Fruit fly (Drosophila melanogaster): ENCODE data around the gene CG12730.

The CG12730 gene

DNA sequence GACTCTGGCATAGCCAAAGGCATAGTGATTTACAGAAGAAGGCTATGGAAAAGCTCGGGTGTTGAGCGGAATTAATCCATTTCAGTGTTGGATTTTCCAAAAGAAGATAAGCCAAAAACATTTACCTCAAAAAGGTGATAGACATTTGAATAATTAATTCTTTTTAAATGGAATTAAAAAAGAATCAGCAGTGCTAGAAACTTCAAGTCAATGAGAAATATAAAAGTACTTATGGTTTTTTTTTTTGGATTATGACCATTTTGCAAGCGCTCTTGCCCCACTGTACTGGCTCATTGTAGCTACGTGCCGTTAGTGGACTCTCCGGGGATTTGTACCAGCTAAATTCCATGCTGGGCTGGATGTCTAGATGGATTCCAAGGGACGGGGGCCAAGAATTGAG is 30.5 kb upstream of the CG12730 start (continued):
- TF ChIP-seq CG7556 (GFP tag; optimal IDR thresholded peaks at IDR 0.05) (peak; percentile 11), CG4282 (GFP tag; optimal IDR thresholded peaks at IDR 0.05) (no peak), CG18599 (GFP tag; optimal IDR thresholded peaks at IDR 0.05) (peak; percentile 35), CG10565 (GFP tag; optimal IDR thresholded peaks at IDR 0.05) (no peak), CG11504 (tag; optimal IDR thresholded peaks at IDR 0.05) (peak; percentile 31), tx (GFP tag; optimal IDR thresholded peaks at IDR 0.05) (no peak), row (GFP tag; IDR thresholded peaks at IDR 0.05) (peak; percentile 36; the same call in 1 of the 3 replicates), Ada2b (GFP tag; IDR thresholded peaks at IDR 0.05) (0 out of 2 replicates have a peak, but pooled peaks have one; percentile 4), CG17328 (GFP tag; IDR thresholded peaks at IDR 0.05) (no peak), gem (tag; optimal IDR thresholded peaks at IDR 0.05) (peak; percentile 24), dpn (GFP tag; optimal IDR thresholded peaks at IDR 0.05) (no peak), CG18262 (tag; optimal IDR thresholded peaks at IDR 0.05) (no peak), Doc3 (GFP tag; IDR thresholded peaks at IDR 0.05; ENCODE audit: partially characterized antibody) (no peak), tap (tag; optimal IDR thresholded peaks at IDR 0.05) (no peak), CG17829 (tag; optimal IDR thresholded peaks at IDR 0.05) (no peak), CG11696 (GFP tag; IDR thresholded peaks at IDR 0.05) (no peak), fd3F (GFP tag; optimal IDR thresholded peaks at IDR 0.05) (no peak), caup (GFP tag; optimal IDR thresholded peaks at IDR 0.05; ENCODE audit: severe bottlenecking) (no peak), CG8765 (GFP tag; IDR thresholded peaks at IDR 0.05) (no peak), Dbx (GFP tag; IDR thresholded peaks at IDR 0.05) (no peak), dysf (GFP tag; IDR thresholded peaks at IDR 0.05) (peak; percentile 53; the same call in 2 of the 3 replicates), CG7786 (GFP tag; optimal IDR thresholded peaks at IDR 0.05) (no peak), ken (GFP tag; IDR thresholded peaks at IDR 0.05) (0 out of 3 replicates have a peak, but pooled peaks have one; percentile 10), CG7271 (tag; optimal IDR thresholded peaks at IDR 0.05) (no peak), CG13287 (GFP tag; IDR thresholded peaks at IDR 0.05; ENCODE audit: partially characterized antibody) (no peak), Oli (tag; optimal IDR thresholded peaks at IDR 0.05) (no peak), CG7839 (tag; optimal IDR thresholded peaks at IDR 0.05) (peak; percentile 36), D19B (GFP tag; optimal IDR thresholded peaks at IDR 0.05) (no peak), Hr51 (GFP tag; optimal IDR thresholded peaks at IDR 0.05) (peak in 1 of 2 experiments; percentile 20), Sry-δ (GFP tag; optimal IDR thresholded peaks at IDR 0.05) (no peak), CG5245 (GFP tag; optimal IDR thresholded peaks at IDR 0.05) (no peak), CG2120 (GFP tag; optimal IDR thresholded peaks at IDR 0.05) (peak; percentile 15), CrebB (tag; optimal IDR thresholded peaks at IDR 0.05) (no peak)

DNA sequence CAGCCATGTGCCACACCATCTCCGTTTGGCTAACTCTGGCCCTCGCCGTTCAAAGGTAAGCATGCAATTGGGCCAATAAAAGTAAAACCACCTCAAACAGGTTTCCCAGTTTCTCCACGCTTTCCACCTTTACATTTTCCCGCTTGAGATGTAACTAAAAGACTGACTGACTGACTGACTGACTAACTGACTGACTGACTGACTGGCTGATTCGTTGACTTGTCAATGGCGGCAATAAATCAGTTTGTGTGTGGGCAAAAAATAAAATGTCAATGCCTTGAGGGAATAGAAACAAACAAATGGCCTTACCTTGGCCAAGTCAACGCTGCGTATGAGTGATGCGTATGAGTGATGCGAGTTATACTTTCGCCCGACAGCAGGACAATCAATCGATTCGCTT is 29.0 kb upstream of the CG12730 start:
- TF ChIP-seq CG8281 (tag; optimal IDR thresholded peaks at IDR 0.05) (peak; percentile 91), tio (GFP tag; optimal IDR thresholded peaks at IDR 0.05) (no peak)

DNA sequence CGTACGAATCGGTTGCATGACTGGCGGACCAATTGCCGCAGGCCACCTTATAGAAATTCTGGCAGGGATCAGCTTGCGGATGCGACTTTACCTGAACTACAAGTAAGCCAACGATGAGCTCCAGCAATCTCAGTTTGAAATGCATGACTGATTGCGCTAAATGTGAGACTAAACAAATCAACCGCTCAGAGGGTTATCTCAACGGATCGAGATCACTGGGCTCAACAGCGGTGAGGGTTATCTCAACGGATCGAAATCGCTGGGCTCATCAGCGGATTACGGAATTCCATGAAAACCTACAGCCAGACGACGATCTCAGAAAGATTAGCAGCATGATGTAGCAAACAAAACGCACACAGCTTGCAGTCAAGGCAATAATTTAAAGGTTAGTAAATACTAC is 20.5 kb upstream of the CG12730 start, which contains the start of gene frma:
Gene frma (minus strand): TSS at position 152 of the 400 bp plus-strand sequence.
- TF ChIP-seq en (GFP tag; optimal IDR thresholded peaks at IDR 0.05): no peak
- no peak for TF ChIP-seq TFAM (GFP tag; optimal IDR thresholded peaks at IDR 0.05)
- no peak for TF ChIP-seq Dfd (GFP tag; optimal IDR thresholded peaks at IDR 0.05)
- no peak for TF ChIP-seq HLH3B (GFP tag; IDR thresholded peaks at IDR 0.05)
- no peak for TF ChIP-seq CG2712 (tag; optimal IDR thresholded peaks at IDR 0.05)
- TF ChIP-seq chinmo (GFP tag; IDR thresholded peaks at IDR 0.05; ENCODE audit: partially characterized antibody): no peak
- TF ChIP-seq sens-2 (GFP tag; IDR thresholded peaks at IDR 0.05): no peak
- TF ChIP-seq CG1603 (tag; optimal IDR thresholded peaks at IDR 0.05): no peak
